Worm (Caenorhabditis elegans) whole organism, L1 larva: ENCODE measurements around the gene T20D3.6.

Experiments
- C04F5.9 ChIP-seq: sonication (generic microtip); optimal IDR thresholded peaks from 2 replicates; lab custom pipeline; 2016; ENCODE audit warnings: missing genetic modification characterization, missing compliant biosample characterization
- C16A3.4 ChIP-seq: fragments of 150-350 bp; optimal IDR thresholded peaks from 2 replicates; lab custom pipeline; 2014; ENCODE audit warnings: missing biosample characterization, missing genetic modification characterization
- F16B12.6 ChIP-seq: fragments of 150-350 bp; optimal IDR thresholded peaks from 2 replicates; lab custom pipeline; 2014; ENCODE audit warnings: missing biosample characterization, missing genetic modification characterization
- Y116A8C.19 ChIP-seq: sonication (generic microtip); optimal IDR thresholded peaks from 2 replicates; lab custom pipeline; 2016; ENCODE audit warnings: missing compliant biosample characterization, missing genetic modification characterization, borderline replicate concordance
- aha-1 ChIP-seq: fragments of 150-350 bp; optimal IDR thresholded peaks from 2 replicates; lab custom pipeline; 2014; ENCODE audit warnings: missing biosample characterization, missing genetic modification characterization
- aly-2 ChIP-seq: fragments of 150-350 bp; optimal IDR thresholded peaks from 2 replicates; lab custom pipeline; 2014; ENCODE audit warnings: missing biosample characterization, missing genetic modification characterization
- ama-1 ChIP-seq: fragments of 150-350 bp; optimal IDR thresholded peaks from 2 replicates; lab custom pipeline; 2014
- ceh-82 ChIP-seq, 3 experiments: fragments of 150-350 bp in 1 of 3; sonication (generic microtip) in 2 of 3; optimal IDR thresholded peaks; 2 replicates each; lab custom pipeline; 2014 to 2017; ENCODE audit warnings: missing biosample characterization in 3 of 3, missing genetic modification characterization in 3 of 3
- efl-1 ChIP-seq, 4 experiments: fragments of 150-350 bp; optimal IDR thresholded peaks in 3 of 4; peaks in 1 of 4; 1 replicate in 1 of 4; 2 replicates in 3 of 4; lab custom pipeline; 2014; ENCODE audit warnings: missing biosample characterization in 2 of 4, missing genetic modification characterization in 2 of 4, missing genetic modification reagents in 2 of 4
- elt-2 ChIP-seq: sonication (generic microtip); optimal IDR thresholded peaks from 2 replicates; lab custom pipeline; 2016; ENCODE audit warnings: missing genetic modification characterization, mild to moderate bottlenecking, inconsistent platforms, missing compliant biosample characterization, missing genetic modification reagents
- elt-3 ChIP-seq, 6 experiments: fragments of 150-350 bp in 1 of 6; sonication (generic microtip); optimal IDR thresholded peaks; 2 replicates each; lab custom pipeline; 2017 to 2018; ENCODE audit warnings: missing biosample characterization in 6 of 6, missing genetic modification characterization in 6 of 6, inconsistent platforms in 1 of 6
- ets-5 ChIP-seq: fragments of 200-800 bp; sonication (Bioruptor generic); IDR thresholded peaks from 2 replicates; pipeline ENCODE4 v1.3.6; 2022; ENCODE audit warnings: missing genetic modification characterization, missing compliant biosample characterization
- fkh-10 ChIP-seq: sonication (generic microtip); optimal IDR thresholded peaks from 2 replicates; lab custom pipeline; 2017; ENCODE audit warnings: missing biosample characterization, missing genetic modification reagents, missing genetic modification characterization
- fkh-4 ChIP-seq: sonication (generic microtip); optimal IDR thresholded peaks from 2 replicates; lab custom pipeline; 2016; ENCODE audit warnings: missing compliant biosample characterization, missing genetic modification characterization, borderline replicate concordance
- fkh-8 ChIP-seq: sonication (generic microtip); optimal IDR thresholded peaks from 2 replicates; lab custom pipeline; 2016; ENCODE audit warnings: mild to moderate bottlenecking, missing genetic modification characterization, missing compliant biosample characterization
- fos-1 ChIP-seq: fragments of 150-350 bp; optimal IDR thresholded peaks from 2 replicates; lab custom pipeline; 2014; ENCODE audit warnings: missing biosample characterization, missing genetic modification characterization
- grh-1 ChIP-seq: fragments of 200-800 bp; sonication (Bioruptor generic); IDR thresholded peaks from 2 replicates; pipeline ENCODE4 v1.3.6; 2022; ENCODE audit warnings: missing genetic modification reagents, missing genetic modification characterization, missing compliant biosample characterization
- hlh-17 ChIP-seq: fragments of 200-800 bp; sonication (Bioruptor generic); optimal IDR thresholded peaks from 2 replicates; lab custom pipeline; 2018; ENCODE audit warnings: missing genetic modification characterization, mild to moderate bottlenecking, missing compliant biosample characterization, moderate library complexity, borderline replicate concordance
- jun-1 ChIP-seq: fragments of 150-350 bp; optimal IDR thresholded peaks from 2 replicates; lab custom pipeline; 2014; ENCODE audit warnings: missing biosample characterization, missing genetic modification reagents, missing genetic modification characterization
- lin-14 ChIP-seq: fragments of 200-800 bp; sonication (Bioruptor generic); optimal IDR thresholded peaks from 2 replicates; lab custom pipeline; 2018; ENCODE audit warnings: mild to moderate bottlenecking, missing genetic modification characterization, moderate library complexity, missing compliant biosample characterization
- lin-39 ChIP-seq: fragments of 150-350 bp; optimal IDR thresholded peaks from 2 replicates; lab custom pipeline; 2014; ENCODE audit warnings: missing biosample characterization, missing genetic modification reagents, missing genetic modification characterization
- mef-2 ChIP-seq: fragments of 150-350 bp; optimal IDR thresholded peaks from 2 replicates; lab custom pipeline; 2014; ENCODE audit warnings: missing biosample characterization, missing genetic modification characterization
- nhr-12 ChIP-seq: sonication (generic microtip); optimal IDR thresholded peaks from 2 replicates; lab custom pipeline; 2017; ENCODE audit warnings: missing biosample characterization, missing genetic modification characterization
- nhr-19 ChIP-seq: fragments of 200-800 bp; sonication (Bioruptor generic); conservative IDR thresholded peaks from 2 replicates; pipeline ENCODE4 v1.3.6; 2022; ENCODE audit warnings: missing genetic modification characterization, missing compliant biosample characterization
- nhr-20 ChIP-seq: sonication (generic microtip); optimal IDR thresholded peaks from 2 replicates; lab custom pipeline; 2016; ENCODE audit warnings: mild to moderate bottlenecking, missing genetic modification characterization, missing compliant biosample characterization
- nhr-237 ChIP-seq: fragments of 150-350 bp; optimal IDR thresholded peaks from 2 replicates; lab custom pipeline; 2014; ENCODE audit warnings: missing biosample characterization, missing genetic modification characterization
- nhr-47 ChIP-seq: sonication (generic microtip); optimal IDR thresholded peaks from 2 replicates; lab custom pipeline; 2016; ENCODE audit warnings: mild to moderate bottlenecking, missing genetic modification characterization, moderate library complexity, missing compliant biosample characterization
- nhr-84 ChIP-seq: sonication (generic microtip); optimal IDR thresholded peaks from 2 replicates; lab custom pipeline; 2017; ENCODE audit warnings: missing biosample characterization, missing genetic modification characterization
- nhr-85 ChIP-seq: sonication (generic microtip); peaks from one replicate; lab custom pipeline; 2016; ENCODE audit warnings: missing genetic modification characterization, inconsistent platforms, missing compliant biosample characterization
- nhr-90 ChIP-seq: sonication (generic microtip); optimal IDR thresholded peaks from 2 replicates; lab custom pipeline; 2016; ENCODE audit warnings: mild to moderate bottlenecking, missing genetic modification characterization, missing compliant biosample characterization; ENCODE audit not compliant: poor library complexity
- pax-3 ChIP-seq: fragments of 200-800 bp; sonication (Bioruptor generic); optimal IDR thresholded peaks from 2 replicates; lab custom pipeline; 2018; ENCODE audit warnings: mild to moderate bottlenecking, missing genetic modification characterization, moderate library complexity, missing compliant biosample characterization
- rnt-1 ChIP-seq: sonication (generic microtip); optimal IDR thresholded peaks from 2 replicates; lab custom pipeline; 2016; ENCODE audit warnings: mild to moderate bottlenecking, missing genetic modification characterization, moderate library complexity, missing compliant biosample characterization
- snu-23 ChIP-seq: sonication (generic microtip); optimal IDR thresholded peaks from 2 replicates; lab custom pipeline; 2016; ENCODE audit warnings: missing genetic modification characterization, missing compliant biosample characterization
- sptf-1 ChIP-seq: fragments of 150-350 bp; optimal IDR thresholded peaks from 2 replicates; lab custom pipeline; 2014; ENCODE audit warnings: missing biosample characterization, missing genetic modification characterization
- sup-37 ChIP-seq: fragments of 200-800 bp; sonication (Bioruptor generic); optimal IDR thresholded peaks from 2 replicates; lab custom pipeline; 2018; ENCODE audit warnings: mild to moderate bottlenecking, missing genetic modification characterization, missing compliant biosample characterization
- swsn-7 ChIP-seq: sonication (generic microtip); optimal IDR thresholded peaks from 2 replicates; lab custom pipeline; 2016; ENCODE audit warnings: missing genetic modification characterization, missing compliant biosample characterization
- unc-130 ChIP-seq: fragments of 150-350 bp; optimal IDR thresholded peaks from 2 replicates; lab custom pipeline; 2017; ENCODE audit warnings: missing biosample characterization, missing genetic modification characterization, inconsistent platforms
- unc-30 ChIP-seq: sonication (generic microtip); optimal IDR thresholded peaks from 2 replicates; lab custom pipeline; 2017; ENCODE audit warnings: missing biosample characterization, missing genetic modification characterization
- unc-62 ChIP-seq: fragments of 150-350 bp; optimal IDR thresholded peaks from 2 replicates; lab custom pipeline; 2014; ENCODE audit warnings: missing biosample characterization, missing genetic modification reagents, missing genetic modification characterization
- vab-15 ChIP-seq: sonication (generic microtip); optimal IDR thresholded peaks from 2 replicates; lab custom pipeline; 2017; ENCODE audit warnings: missing genotype, mild to moderate bottlenecking, missing genetic modification characterization, missing compliant biosample characterization
- ztf-11 ChIP-seq, 2 experiments: sonication (generic microtip); optimal IDR thresholded peaks; 2 replicates each; lab custom pipeline; 2016 to 2017; ENCODE audit warnings: missing genetic modification characterization in 2 of 2, missing biosample characterization in 1 of 2, missing compliant biosample characterization in 1 of 2
- ztf-4 ChIP-seq: fragments of 150-350 bp; optimal IDR thresholded peaks from 2 replicates; lab custom pipeline; 2014; ENCODE audit warnings: missing biosample characterization, missing genetic modification characterization

T20D3.6 gene

ce11 chrIV:9333007-9333406 lies 6.1 kb downstream of the T20D3.6 start:
- TF ChIP-seq aha-1 = no peak
- TF ChIP-seq nhr-90 (tag; lab: Kevin White, UChicago) = peak; percentile 5
- TF ChIP-seq nhr-85 (tag; lab: Kevin White, UChicago) = no peak
- TF ChIP-seq fkh-10 = no peak
- no peak for TF ChIP-seq ztf-4 (tag; lab: Kevin White, UChicago)
- peak; percentile 45 for TF ChIP-seq ama-1 (lab: Kevin White, UChicago)
- no peak for TF ChIP-seq nhr-84 (tag; lab: Kevin White, UChicago)
- TF ChIP-seq efl-1 (optimal IDR thresholded peaks at IDR 0.05; lab: Kevin White, UChicago) = no peak
- TF ChIP-seq efl-1 (GFP tag; optimal IDR thresholded peaks at IDR 0.05 in 1 of 2; lab: Kevin White, UChicago) = peak in 1 of 2 experiments; percentile 41
- no peak for TF ChIP-seq nhr-237 (tag; lab: Kevin White, UChicago)
- peak; percentile 47 for TF ChIP-seq elt-2 (tag; lab: Kevin White, UChicago)
- no peak for TF ChIP-seq C16A3.4
- no peak for TF ChIP-seq nhr-20 (tag; lab: Kevin White, UChicago)

DNA sequence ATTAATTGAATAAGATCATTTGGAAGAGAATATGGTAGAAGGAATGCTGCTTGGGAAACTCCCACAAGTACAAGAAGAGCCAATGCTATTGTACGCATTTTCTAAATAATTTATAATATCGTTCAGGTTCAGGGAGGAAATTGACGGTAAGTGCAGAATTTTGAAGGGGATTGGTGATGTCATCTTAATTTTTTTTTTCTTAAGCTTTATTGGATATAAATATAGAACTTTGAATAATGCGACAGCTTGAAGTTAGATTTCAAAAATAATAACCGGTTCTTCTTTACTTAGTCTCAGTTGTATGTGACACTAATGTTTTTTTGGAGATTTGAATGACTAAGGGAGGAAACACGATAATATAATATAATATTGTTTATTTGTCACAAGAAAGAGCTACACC lies 8.3 kb downstream of the T20D3.6 start, which contains the start of gene nspg-7.1:
nspg-7.1 (minus strand) TSS at position 101 of the 400 bp plus-strand sequence.
- no peak for TF ChIP-seq fos-1 (tag; lab: Kevin White, UChicago)
- no peak for TF ChIP-seq fkh-4 (tag; lab: Kevin White, UChicago)

ce11 chrIV:9327706-9328105 lies 11.4 kb downstream of the T20D3.6 start, which contains the start of gene clec-183:
Gene clec-183, plus strand, starts transcription at chrIV:9328006.
- TF ChIP-seq sup-37 (no peak), fos-1 (tag; lab: Kevin White, UChicago) (no peak), unc-130 (tag; lab: Kevin White, UChicago) (no peak), ztf-4 (tag; lab: Kevin White, UChicago) (no peak), elt-3 (tag; optimal IDR thresholded peaks at IDR 0.05; lab: Kevin White, UChicago) (no peak), vab-15 (tag; lab: Kevin White, UChicago) (no peak), hlh-17 (GFP tag; lab: Kevin White, UChicago) (no peak)

DNA sequence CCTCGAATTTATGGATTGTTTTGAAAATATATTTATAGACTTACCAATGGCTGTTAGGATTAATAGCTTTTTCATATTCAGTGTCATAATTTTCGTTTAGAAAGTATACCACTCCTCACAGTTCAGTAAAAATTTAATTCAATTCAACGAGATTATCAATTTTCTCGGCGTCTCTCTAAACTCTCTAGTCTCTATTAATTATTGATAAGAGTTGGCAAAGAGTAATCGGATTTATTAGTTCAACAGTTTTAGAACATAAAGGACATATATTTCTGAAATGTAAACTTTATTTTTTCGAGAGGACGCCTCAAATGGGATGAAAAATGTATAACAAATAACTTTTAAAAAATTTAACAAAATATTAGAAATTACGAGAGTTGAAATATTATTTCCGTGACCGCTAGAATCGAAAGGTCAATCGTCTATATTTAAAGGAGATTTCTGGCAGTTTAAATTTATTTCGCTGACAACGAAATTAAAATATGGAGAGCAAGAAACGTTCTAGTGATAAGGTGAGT lies 15.1 kb downstream of the T20D3.6 start, which contains the start of the genes nspg-11 and F49C12.15:
nspg-11 (minus strand) TSS at position 101 of the 518 bp plus-strand sequence.
F49C12.15 (plus strand) TSS at position 468 of the 518 bp plus-strand sequence.
- TF ChIP-seq ama-1 (lab: Kevin White, UChicago) (no peak), ets-5 (GFP tag; lab: Robert Waterston, UW) (no peak), nhr-85 (tag; lab: Kevin White, UChicago) (no peak), F16B12.6 (tag; lab: Kevin White, UChicago) (no peak), nhr-237 (tag; lab: Kevin White, UChicago) (no peak), aly-2 (tag; lab: Kevin White, UChicago) (no peak), fkh-8 (tag; lab: Kevin White, UChicago) (no peak), C04F5.9 (tag; lab: Kevin White, UChicago) (no peak), unc-30 (tag; lab: Kevin White, UChicago) (no peak), rnt-1 (tag; lab: Kevin White, UChicago) (no peak), grh-1 (no peak), unc-62 (GFP tag; lab: Kevin White, UChicago) (no peak), mef-2 (no peak)

- TF ChIP-seq ama-1 (lab: Kevin White, UChicago) = no peak
- no peak for TF ChIP-seq lin-39 (tag; lab: Kevin White, UChicago)
- TF ChIP-seq pax-3 = no peak
- no peak for TF ChIP-seq snu-23 (GFP tag; lab: Kevin White, UChicago)
- no peak for TF ChIP-seq fos-1 (tag; lab: Kevin White, UChicago)
- TF ChIP-seq grh-1 = no peak
- peak; percentile 7 for TF ChIP-seq nhr-47
- TF ChIP-seq elt-3 (tag; optimal IDR thresholded peaks at IDR 0.05; lab: Kevin White, UChicago) = no peak
- TF ChIP-seq jun-1 (tag; lab: Kevin White, UChicago) = no peak
- TF ChIP-seq swsn-7 (tag; lab: Kevin White, UChicago) = no peak
- no peak for TF ChIP-seq ztf-11 (tag; optimal IDR thresholded peaks at IDR 0.05; lab: Kevin White, UChicago)
- no peak for TF ChIP-seq unc-62 (GFP tag; lab: Kevin White, UChicago)
- TF ChIP-seq nhr-12 (tag; lab: Kevin White, UChicago) = no peak
- no peak for TF ChIP-seq lin-14 (GFP tag; lab: Kevin White, UChicago)
- no peak for TF ChIP-seq vab-15 (tag; lab: Kevin White, UChicago)
- no peak for TF ChIP-seq efl-1 (optimal IDR thresholded peaks at IDR 0.05; lab: Kevin White, UChicago)
- TF ChIP-seq efl-1 (GFP tag; optimal IDR thresholded peaks at IDR 0.05 in 1 of 2; lab: Kevin White, UChicago) = peak in 1 of 2 experiments; percentile 68
- TF ChIP-seq sptf-1 (tag; lab: Kevin White, UChicago) = no peak
- no peak for TF ChIP-seq ceh-82 (tag; optimal IDR thresholded peaks at IDR 0.05; lab: Kevin White, UChicago)
- no peak for TF ChIP-seq unc-130 (tag; lab: Kevin White, UChicago)
- no peak for TF ChIP-seq nhr-19 (GFP tag; lab: Robert Waterston, UW)
- TF ChIP-seq Y116A8C.19 (tag; lab: Kevin White, UChicago) = no peak
- TF ChIP-seq fkh-10 = no peak
- TF ChIP-seq nhr-85 (tag; lab: Kevin White, UChicago) = no peak
Observed at ce11 chrIV:9322489-9322888, 16.6 kb downstream of the T20D3.6 start.
